Worm (Caenorhabditis elegans) whole organism, midembryonic: ENCODE measurements around the gene C23H3.9.

Experiments
- T22C8.4 ChIP-seq: fragments of 200-800 bp; sonication (Bioruptor generic); IDR thresholded peaks from 2 replicates; pipeline ENCODE4 v1.3.6; 2022; ENCODE audit warnings: missing genetic modification characterization, missing compliant biosample characterization
- med-1 ChIP-seq: sonication (generic microtip); optimal IDR thresholded peaks from 2 replicates; lab custom pipeline; 2017; ENCODE audit warnings: missing genetic modification characterization, mild to moderate bottlenecking, missing compliant biosample characterization, antibody characterized with exemption, missing genetic modification reagents; ENCODE audit not compliant: insufficient read depth

ce11 chrII:39437-39836, 39.6 kb downstream of the C23H3.9 start, which contains the start of gene spp-24:
- TF ChIP-seq med-1 (GFP tag; lab: Kevin White, UChicago) (no peak), T22C8.4 (GFP tag; lab: Robert Waterston, UW) (no peak)
